Worm (Caenorhabditis elegans) whole organism, late embryonic: ENCODE measurements around the gene fbxc-43.

Experiments used
- K02D7.2 ChIP-seq: sonication (generic microtip); optimal IDR thresholded peaks from 2 replicates; lab custom pipeline; 2017; ENCODE audit warnings: mild to moderate bottlenecking, missing genetic modification characterization, missing compliant biosample characterization
- K09A11.1 ChIP-seq: sonication (generic microtip); optimal IDR thresholded peaks from 2 replicates; lab custom pipeline; 2017; ENCODE audit warnings: antibody characterized with exemption, mild to moderate bottlenecking, missing genetic modification characterization, missing compliant biosample characterization; ENCODE audit not compliant: insufficient read depth
- Y22D7AL.16 ChIP-seq: sonication (generic microtip); optimal IDR thresholded peaks from 2 replicates; lab custom pipeline; 2016; ENCODE audit warnings: missing genetic modification characterization, missing compliant biosample characterization
- ahr-1 ChIP-seq: sonication (generic microtip); optimal IDR thresholded peaks from 2 replicates; lab custom pipeline; 2016; ENCODE audit warnings: missing genetic modification characterization, missing compliant biosample characterization
- ama-1 ChIP-seq: fragments of 150-350 bp; optimal IDR thresholded peaks from 2 replicates; lab custom pipeline; 2014
- ceh-14 ChIP-seq: sonication (generic microtip); optimal IDR thresholded peaks from 2 replicates; lab custom pipeline; 2016; ENCODE audit warnings: missing genotype, missing genetic modification characterization, missing compliant biosample characterization
- ceh-19 ChIP-seq: fragments of 200-800 bp; sonication (Bioruptor generic); optimal IDR thresholded peaks from 2 replicates; lab custom pipeline; 2018; ENCODE audit warnings: mild to moderate bottlenecking, missing genetic modification characterization, missing compliant biosample characterization
- ceh-2 ChIP-seq: sonication (generic microtip); optimal IDR thresholded peaks from 2 replicates; lab custom pipeline; 2016; ENCODE audit warnings: missing genotype, missing genetic modification characterization, missing compliant biosample characterization
- ceh-22 ChIP-seq: sonication (generic microtip); optimal IDR thresholded peaks from 2 replicates; lab custom pipeline; 2017; ENCODE audit warnings: missing biosample characterization, missing genetic modification characterization
- ceh-24 ChIP-seq: sonication (generic microtip); optimal IDR thresholded peaks from 2 replicates; lab custom pipeline; 2016; ENCODE audit warnings: mild to moderate bottlenecking, missing genetic modification characterization, missing compliant biosample characterization
- ceh-31 ChIP-seq: sonication (generic microtip); optimal IDR thresholded peaks from 2 replicates; lab custom pipeline; 2016; ENCODE audit warnings: missing genetic modification characterization, missing compliant biosample characterization
- ceh-34 ChIP-seq: sonication (generic microtip); optimal IDR thresholded peaks from 2 replicates; lab custom pipeline; 2016; ENCODE audit warnings: mild to moderate bottlenecking, missing genetic modification characterization, missing compliant biosample characterization
- ceh-48 ChIP-seq: sonication (generic microtip); optimal IDR thresholded peaks from 2 replicates; lab custom pipeline; 2016; ENCODE audit warnings: missing genetic modification characterization, inconsistent platforms, missing compliant biosample characterization
- ceh-6 ChIP-seq: fragments of 200-800 bp; sonication (Bioruptor generic); optimal IDR thresholded peaks from 2 replicates; lab custom pipeline; 2018; ENCODE audit warnings: mild to moderate bottlenecking, missing genetic modification characterization, missing compliant biosample characterization
- che-1 ChIP-seq: sonication (generic microtip); optimal IDR thresholded peaks from 2 replicates; lab custom pipeline; 2016; ENCODE audit warnings: mild to moderate bottlenecking, missing genetic modification characterization, missing compliant biosample characterization
- elt-2 ChIP-seq: sonication (generic microtip); optimal IDR thresholded peaks from 2 replicates; lab custom pipeline; 2016; ENCODE audit warnings: missing genetic modification reagents, missing genetic modification characterization, missing compliant biosample characterization
- ets-4 ChIP-seq: sonication (generic microtip); optimal IDR thresholded peaks from 2 replicates; lab custom pipeline; 2016; ENCODE audit warnings: missing genetic modification characterization, missing compliant biosample characterization
- hlh-13 ChIP-seq: fragments of 200-800 bp; sonication (Bioruptor generic); optimal IDR thresholded peaks from 2 replicates; lab custom pipeline; 2018; ENCODE audit warnings: mild to moderate bottlenecking, missing genetic modification characterization, missing compliant biosample characterization
- hlh-30 ChIP-seq: sonication (generic microtip); optimal IDR thresholded peaks from 2 replicates; lab custom pipeline; 2017; ENCODE audit warnings: antibody characterized with exemption, missing genetic modification characterization, missing compliant biosample characterization; ENCODE audit not compliant: insufficient read depth
- hlh-8 ChIP-seq: sonication (generic microtip); optimal IDR thresholded peaks from 2 replicates; lab custom pipeline; 2016; ENCODE audit warnings: missing genotype, missing genetic modification characterization, missing compliant biosample characterization
- lim-6 ChIP-seq: sonication (generic microtip); optimal IDR thresholded peaks from 2 replicates; lab custom pipeline; 2016; ENCODE audit warnings: missing genetic modification characterization, missing compliant biosample characterization
- nfya-1 ChIP-seq: sonication (generic microtip); optimal IDR thresholded peaks from 2 replicates; lab custom pipeline; 2017; ENCODE audit warnings: missing genetic modification characterization, mild to moderate bottlenecking, missing compliant biosample characterization, antibody characterized with exemption, moderate library complexity
- nhr-11 ChIP-seq: fragments of 150-350 bp; optimal IDR thresholded peaks from 2 replicates; lab custom pipeline; 2014; ENCODE audit warnings: missing biosample characterization, missing genetic modification characterization
- nhr-232 ChIP-seq: sonication (generic microtip); optimal IDR thresholded peaks from 2 replicates; lab custom pipeline; 2016; ENCODE audit warnings: missing genetic modification characterization, missing compliant biosample characterization
- npax-4 ChIP-seq: sonication (generic microtip); optimal IDR thresholded peaks from 2 replicates; lab custom pipeline; 2016; ENCODE audit warnings: missing genetic modification characterization, missing compliant biosample characterization
- odd-2 ChIP-seq: sonication (generic microtip); optimal IDR thresholded peaks from 2 replicates; lab custom pipeline; 2017; ENCODE audit warnings: antibody characterized with exemption, mild to moderate bottlenecking, missing genetic modification characterization, missing compliant biosample characterization
- pag-3 ChIP-seq: sonication (generic microtip); optimal IDR thresholded peaks from 2 replicates; lab custom pipeline; 2016; ENCODE audit warnings: missing compliant biosample characterization, missing genetic modification characterization, borderline replicate concordance
- pax-1 ChIP-seq: fragments of 150-350 bp; optimal IDR thresholded peaks from 2 replicates; lab custom pipeline; 2014; ENCODE audit warnings: missing biosample characterization, missing genetic modification characterization
- pha-4 ChIP-seq: fragments of 150-350 bp; optimal IDR thresholded peaks from 2 replicates; lab custom pipeline; 2018; ENCODE audit warnings: missing biosample characterization, missing genetic modification reagents, missing genetic modification characterization
- pqm-1 ChIP-seq: sonication (generic microtip); optimal IDR thresholded peaks from 2 replicates; lab custom pipeline; 2016; ENCODE audit warnings: missing genetic modification characterization, missing compliant biosample characterization
- sdc-2 ChIP-seq: sonication (generic microtip); optimal IDR thresholded peaks from 2 replicates; lab custom pipeline; 2016; ENCODE audit warnings: missing genotype, missing genetic modification characterization, missing compliant biosample characterization
- sox-2 ChIP-seq: fragments of 200-800 bp; sonication (Bioruptor generic); IDR thresholded peaks from 2 replicates; pipeline ENCODE4 v1.3.6; 2022; ENCODE audit warnings: missing genetic modification reagents, missing genetic modification characterization, missing compliant biosample characterization
- sox-4 ChIP-seq: sonication (generic microtip); optimal IDR thresholded peaks from 2 replicates; lab custom pipeline; 2017; ENCODE audit warnings: mild to moderate bottlenecking, missing genetic modification characterization, inconsistent platforms, missing compliant biosample characterization
- tbx-7 ChIP-seq: sonication (generic microtip); optimal IDR thresholded peaks from 2 replicates; lab custom pipeline; 2016; ENCODE audit warnings: missing genotype, missing genetic modification characterization, missing compliant biosample characterization
- ttx-3 ChIP-seq: sonication (generic microtip); optimal IDR thresholded peaks from 2 replicates; lab custom pipeline; 2016; ENCODE audit warnings: missing genetic modification reagents, missing genetic modification characterization, missing compliant biosample characterization
- unc-3 ChIP-seq, 2 experiments: fragments of 200-800 bp in 1 of 2; sonication (Bioruptor generic) in 1 of 2; sonication (generic microtip) in 1 of 2; conservative IDR thresholded peaks in 1 of 2; optimal IDR thresholded peaks in 1 of 2; 2 replicates each; pipeline versions ENCODE4 v1.3.6 to Lab custom; 2016 to 2022; ENCODE audit warnings: missing compliant biosample characterization in 2 of 2, missing genetic modification characterization in 2 of 2, missing genetic modification reagents in 1 of 2
- unc-86 ChIP-seq: sonication (generic microtip); optimal IDR thresholded peaks from 2 replicates; lab custom pipeline; 2016; ENCODE audit warnings: missing genetic modification characterization, missing compliant biosample characterization
- zip-5 ChIP-seq: sonication (generic microtip); optimal IDR thresholded peaks from 2 replicates; lab custom pipeline; 2016; ENCODE audit warnings: missing genetic modification characterization, missing compliant biosample characterization
- ztf-16 ChIP-seq: sonication (generic microtip); optimal IDR thresholded peaks from 2 replicates; lab custom pipeline; 2017; ENCODE audit warnings: missing genetic modification characterization, missing compliant biosample characterization

fbxc-43 gene

DNA sequence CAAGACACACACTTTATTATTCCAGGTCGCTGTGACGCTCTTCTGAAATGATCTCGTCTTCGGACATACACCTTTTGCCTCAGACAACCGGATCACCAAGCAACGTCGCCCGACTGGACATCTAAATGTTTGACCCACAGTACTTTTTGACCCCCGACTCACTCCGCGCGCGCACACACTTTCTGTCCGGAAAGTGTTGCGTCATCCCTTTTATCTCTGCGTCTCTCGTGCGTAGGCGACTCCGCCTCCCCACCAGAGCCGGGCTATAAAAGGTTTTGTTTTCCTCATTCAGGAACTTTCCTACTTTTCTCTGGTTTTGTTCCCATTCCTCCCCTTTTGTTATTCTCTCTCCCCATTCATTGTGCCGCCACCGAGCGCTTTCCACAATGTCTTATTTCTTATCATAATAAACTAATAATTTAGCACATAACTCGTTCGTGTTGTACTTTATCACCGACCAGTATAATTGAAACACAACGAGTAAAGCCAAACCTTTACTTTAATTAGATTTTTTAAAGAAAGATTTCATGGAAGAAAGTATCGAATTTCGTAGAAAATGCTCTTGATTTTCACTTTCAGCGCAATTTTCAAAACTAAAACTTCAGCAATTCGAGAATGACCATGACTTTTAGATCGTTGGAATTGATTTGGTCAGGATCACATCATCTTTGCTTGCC lies 26.6 kb downstream of the fbxc-43 start, which contains the start of gene F31D5.6:
F31D5.6 (plus strand) TSS at position 627 of the 677 bp plus-strand sequence.
- TF ChIP-seq pag-3 (tag; lab: Kevin White, UChicago): no peak
- TF ChIP-seq hlh-8 (tag; lab: Kevin White, UChicago): no peak
- no peak for TF ChIP-seq ceh-48 (tag; lab: Kevin White, UChicago)
- TF ChIP-seq pha-4 (tag; lab: Kevin White, UChicago): no peak
- TF ChIP-seq K09A11.1: no peak
- TF ChIP-seq tbx-7: no peak
- TF ChIP-seq ttx-3: no peak
- TF ChIP-seq ceh-31 (tag; lab: Kevin White, UChicago): no peak
- no peak for TF ChIP-seq ztf-16 (tag; lab: Kevin White, UChicago)
- TF ChIP-seq zip-5: no peak
- no peak for TF ChIP-seq nhr-232 (tag; lab: Kevin White, UChicago)
- no peak for TF ChIP-seq ceh-24 (tag; lab: Kevin White, UChicago)
- TF ChIP-seq npax-4 (tag; lab: Kevin White, UChicago): no peak
- TF ChIP-seq sdc-2 (tag; lab: Kevin White, UChicago): no peak
- TF ChIP-seq K02D7.2 (tag; lab: Kevin White, UChicago): no peak
- TF ChIP-seq sox-2 (GFP tag; lab: Robert Waterston, UW): no peak
- TF ChIP-seq ceh-6: no peak
- TF ChIP-seq, all 69 proteins: peak for 0

DNA sequence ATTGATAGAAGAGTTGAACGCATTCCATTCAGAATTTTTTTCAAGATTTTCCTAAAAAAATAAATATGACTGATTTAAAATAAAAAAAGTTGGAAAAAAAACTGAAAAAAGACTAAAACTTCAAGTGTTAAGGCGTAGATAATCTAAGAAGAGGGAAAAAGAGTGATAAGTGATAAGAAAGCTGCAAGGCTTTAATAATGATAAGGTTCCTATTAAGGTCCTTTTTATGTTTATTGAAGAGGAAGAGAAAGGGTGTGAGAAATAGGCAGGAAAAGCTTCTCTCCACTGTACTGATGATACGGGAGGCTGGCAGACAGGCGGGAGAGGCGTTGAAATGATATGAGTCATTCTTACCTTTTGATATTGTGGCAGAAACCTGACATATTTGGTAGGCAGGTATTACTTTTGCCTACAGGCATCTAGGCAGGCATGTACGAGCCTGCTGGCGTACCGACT lies 32.0 kb downstream of the fbxc-43 start, which contains the start of gene mth-1:
mth-1 (minus strand) TSS at position 51 of the 456 bp plus-strand sequence.
- no peak for TF ChIP-seq hlh-13 (GFP tag; lab: Kevin White, UChicago)
- no peak for TF ChIP-seq lim-6 (tag; lab: Kevin White, UChicago)
- TF ChIP-seq ceh-19 (GFP tag; lab: Kevin White, UChicago): no peak
- no peak for TF ChIP-seq ceh-22 (tag; lab: Kevin White, UChicago)
- TF ChIP-seq pag-3 (tag; lab: Kevin White, UChicago): no peak
- TF ChIP-seq pha-4 (tag; lab: Kevin White, UChicago): no peak
- no peak for TF ChIP-seq sox-4
- TF ChIP-seq elt-2 (tag; lab: Kevin White, UChicago): no peak
- no peak for TF ChIP-seq nfya-1
- no peak for TF ChIP-seq pax-1 (tag; lab: Kevin White, UChicago)
- no peak for TF ChIP-seq nhr-11
- no peak for TF ChIP-seq odd-2 (tag; lab: Kevin White, UChicago)
- TF ChIP-seq unc-86 (tag; lab: Kevin White, UChicago): no peak
- TF ChIP-seq tbx-7: no peak
- TF ChIP-seq ceh-2: no peak
- no peak for TF ChIP-seq ceh-6
- no peak for TF ChIP-seq ama-1

DNA sequence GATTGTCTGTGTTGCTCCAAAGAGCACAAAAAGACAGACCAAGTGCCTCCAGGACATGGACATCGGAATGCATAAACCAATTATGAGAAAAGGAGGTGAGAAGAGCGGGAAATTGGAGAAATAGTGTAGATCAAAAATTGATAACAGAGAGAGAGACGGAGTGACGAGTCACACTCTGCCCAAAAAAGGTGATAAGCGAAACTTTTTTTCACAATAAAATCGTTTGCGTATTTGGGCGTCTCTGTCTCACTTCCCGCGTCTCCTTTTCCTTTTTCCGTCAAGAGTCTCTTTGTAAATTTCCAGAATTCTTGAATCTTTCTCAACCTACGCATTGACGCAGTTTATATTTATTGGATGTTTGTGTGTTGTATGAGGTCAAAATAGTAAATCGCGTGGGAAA lies 41.7 kb downstream of the fbxc-43 start, which contains the start of gene mth-2:
mth-2 (minus strand) TSS at position 188 of the 400 bp plus-strand sequence.
- TF ChIP-seq ahr-1 (tag; lab: Kevin White, UChicago): no peak
- TF ChIP-seq Y22D7AL.16 (tag; lab: Kevin White, UChicago): no peak
- TF ChIP-seq nfya-1: no peak
- no peak for TF ChIP-seq hlh-30 (tag; lab: Kevin White, UChicago)
- TF ChIP-seq ets-4 (tag; lab: Kevin White, UChicago): no peak
- no peak for TF ChIP-seq sdc-2 (tag; lab: Kevin White, UChicago)
- no peak for TF ChIP-seq ceh-14
- no peak for TF ChIP-seq che-1 (tag; lab: Kevin White, UChicago)
- TF ChIP-seq pag-3 (tag; lab: Kevin White, UChicago): no peak
- TF ChIP-seq unc-3 (GFP tag; conservative IDR thresholded peaks at IDR 0.05; lab: Robert Waterston, UW): no peak
- no peak for TF ChIP-seq unc-3 (tag; optimal IDR thresholded peaks at IDR 0.05; lab: Kevin White, UChicago)
- no peak for TF ChIP-seq ttx-3
- TF ChIP-seq pqm-1 (tag; lab: Kevin White, UChicago): no peak
- TF ChIP-seq ceh-34: no peak
